Fruit fly (Drosophila melanogaster): Measurements from ENCODE around the gene PIG-B.

The PIG-B gene

DNA sequence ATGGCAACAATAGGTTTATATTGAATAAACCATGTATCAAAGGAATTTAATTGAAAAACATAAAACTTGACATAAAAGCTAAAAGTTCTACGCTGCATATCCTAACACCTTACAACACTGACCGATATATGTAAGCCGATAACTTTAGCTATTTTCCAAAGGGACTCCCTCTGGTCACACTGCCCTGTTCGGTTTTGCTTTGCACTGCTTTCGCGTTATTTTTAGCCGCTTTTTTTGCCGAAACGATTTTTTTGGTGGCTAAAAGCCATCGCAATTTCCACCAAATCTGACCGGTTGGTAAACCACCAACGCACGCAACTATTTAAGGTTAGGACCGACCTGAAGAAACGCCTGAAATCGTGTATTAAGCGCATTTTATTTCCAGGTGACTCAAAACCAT is at the start of gene PIG-B, which contains the start of gene CG32263:
Gene PIG-B, plus strand, starts transcription at position 175 of the 400 bp plus-strand sequence.
Gene CG32263, minus strand, starts transcription at position 26 of the 400 bp plus-strand sequence.
- TF ChIP-seq CG9948 (tag; optimal IDR thresholded peaks at IDR 0.05) (no peak), Snoo (tag; optimal IDR thresholded peaks at IDR 0.05) (no peak), Pif1A (GFP tag; optimal IDR thresholded peaks at IDR 0.05) (no peak), rn (GFP tag; IDR thresholded peaks at IDR 0.05) (no peak), CG13204 (GFP tag; optimal IDR thresholded peaks at IDR 0.05) (no peak), CG17806 (tag; optimal IDR thresholded peaks at IDR 0.05) (no peak), D1 (tag; optimal IDR thresholded peaks at IDR 0.05) (no peak), EcR (GFP tag; optimal IDR thresholded peaks at IDR 0.05) (no peak), CG32121 (GFP tag; IDR thresholded peaks at IDR 0.05) (no peak), CG14655 (GFP tag; optimal IDR thresholded peaks at IDR 0.05) (no peak), CG15710 (tag; optimal IDR thresholded peaks at IDR 0.05) (no peak), Pif1B (GFP tag; optimal IDR thresholded peaks at IDR 0.05) (no peak)

DNA sequence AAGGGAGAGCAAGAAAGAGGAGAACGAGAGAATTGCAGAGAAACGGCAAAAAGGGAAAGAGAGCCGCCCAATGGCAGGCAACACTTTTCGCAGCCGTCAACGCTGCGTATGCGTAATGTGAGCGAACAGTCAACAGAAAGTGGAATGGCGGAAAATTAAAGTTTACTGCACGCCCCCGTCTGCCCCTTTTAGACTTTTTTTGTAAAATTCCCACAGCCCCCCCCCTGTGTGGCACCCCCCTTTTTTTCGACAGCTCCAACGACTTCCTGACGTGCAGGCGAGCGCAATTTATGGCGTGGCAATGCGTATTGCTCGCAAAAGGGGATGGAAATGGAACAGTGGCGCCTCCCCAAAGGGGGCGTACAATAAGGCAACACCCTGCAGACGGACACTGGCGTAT is 47.7 kb upstream of the PIG-B start:
- TF ChIP-seq D1 (tag; optimal IDR thresholded peaks at IDR 0.05) (no peak), rn (GFP tag; IDR thresholded peaks at IDR 0.05) (0 out of 2 replicates have a peak, but pooled peaks have one; percentile 5), CG9948 (tag; optimal IDR thresholded peaks at IDR 0.05) (no peak)

DNA sequence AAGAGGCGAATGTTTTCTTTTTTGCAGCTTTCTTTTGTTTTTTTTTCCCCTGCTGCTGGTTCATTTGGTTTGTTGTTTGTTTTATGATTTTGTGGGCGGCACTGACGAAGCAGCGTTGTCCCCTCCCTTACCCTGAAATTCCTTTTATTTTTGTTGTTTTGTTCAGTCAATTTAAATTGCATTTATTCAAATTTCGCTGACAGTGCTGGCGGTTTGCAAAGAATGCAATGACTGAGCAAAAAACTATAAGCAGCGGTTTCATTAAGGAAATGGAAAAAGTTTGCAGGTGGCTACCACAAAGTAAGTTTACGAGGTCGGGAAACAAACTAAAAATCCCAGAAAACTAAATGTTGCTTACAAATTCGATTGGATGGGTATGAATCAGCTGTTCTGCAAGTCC is 46.7 kb upstream of the PIG-B start:
- no peak for TF ChIP-seq CG34367 (tag; optimal IDR thresholded peaks at IDR 0.05)

DNA sequence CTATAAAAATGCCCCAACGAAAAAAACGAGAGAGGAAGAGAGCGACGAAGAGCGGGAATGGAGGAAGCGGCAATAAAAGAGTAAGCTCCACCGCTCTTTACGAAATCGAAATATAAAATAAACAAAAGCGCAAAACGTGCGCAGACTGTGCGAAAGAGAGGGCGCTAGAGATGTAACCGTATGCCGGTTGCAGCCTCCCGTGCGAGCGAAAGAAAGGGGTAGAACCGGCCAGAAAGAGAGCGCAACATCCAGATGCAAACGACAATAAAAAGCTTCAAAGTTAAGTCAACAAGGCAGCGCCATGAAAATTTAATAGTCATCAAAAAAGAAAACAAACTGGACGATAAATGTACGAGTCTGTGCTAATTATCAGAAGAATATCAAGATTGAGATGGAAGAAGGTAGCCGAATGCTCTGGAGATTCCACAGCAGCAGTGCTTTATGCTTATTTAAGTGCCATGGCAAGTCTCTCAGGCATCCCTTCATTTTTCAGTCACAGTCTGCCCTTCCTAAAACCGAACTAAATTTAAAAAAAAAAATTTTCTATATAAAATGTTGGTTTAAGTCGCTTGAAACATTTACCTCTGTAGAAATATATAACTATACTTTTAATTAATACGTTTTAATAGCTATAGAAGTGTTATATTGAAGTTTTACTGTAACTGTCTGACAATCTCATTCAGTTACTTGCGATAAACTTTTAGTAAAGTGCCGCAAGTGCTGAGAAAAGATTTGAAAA is 45.1 kb upstream of the PIG-B start:
- TF ChIP-seq CG10348 (GFP tag; IDR thresholded peaks at IDR 0.05) (no peak), CG17806 (tag; optimal IDR thresholded peaks at IDR 0.05) (peak; percentile 6), rn (GFP tag; IDR thresholded peaks at IDR 0.05) (no peak), Pif1A (GFP tag; optimal IDR thresholded peaks at IDR 0.05) (peak; percentile 59), gl (tag; optimal IDR thresholded peaks at IDR 0.05) (peak; percentile 85), CG34367 (tag; optimal IDR thresholded peaks at IDR 0.05) (peak; percentile 52), CG32121 (GFP tag; IDR thresholded peaks at IDR 0.05) (peak; percentile 42), CG9948 (tag; optimal IDR thresholded peaks at IDR 0.05) (peak; percentile 48), Pif1B (GFP tag; optimal IDR thresholded peaks at IDR 0.05) (peak; percentile 23), CG14655 (GFP tag; optimal IDR thresholded peaks at IDR 0.05) (peak; percentile 51), CG8301 (tag; optimal IDR thresholded peaks at IDR 0.05) (peak; percentile 32), EcR (GFP tag; optimal IDR thresholded peaks at IDR 0.05) (peak; percentile 48), CG12605 (GFP tag; IDR thresholded peaks at IDR 0.05) (peak; percentile 83), Ets98B (GFP tag; IDR thresholded peaks at IDR 0.05) (peak; percentile 57), Snoo (tag; optimal IDR thresholded peaks at IDR 0.05) (peak; percentile 45), D1 (tag; optimal IDR thresholded peaks at IDR 0.05) (no peak), CG4496 (GFP tag; IDR thresholded peaks at IDR 0.05) (peak; percentile 73), CG13204 (GFP tag; optimal IDR thresholded peaks at IDR 0.05) (peak; percentile 50), CG8159 (tag; optimal IDR thresholded peaks at IDR 0.05) (peak; percentile 44), CG15710 (tag; optimal IDR thresholded peaks at IDR 0.05) (peak; percentile 65), fd96Ca (GFP tag; IDR thresholded peaks at IDR 0.05) (peak; percentile 82; the same call in 2 of the 3 replicates)

DNA sequence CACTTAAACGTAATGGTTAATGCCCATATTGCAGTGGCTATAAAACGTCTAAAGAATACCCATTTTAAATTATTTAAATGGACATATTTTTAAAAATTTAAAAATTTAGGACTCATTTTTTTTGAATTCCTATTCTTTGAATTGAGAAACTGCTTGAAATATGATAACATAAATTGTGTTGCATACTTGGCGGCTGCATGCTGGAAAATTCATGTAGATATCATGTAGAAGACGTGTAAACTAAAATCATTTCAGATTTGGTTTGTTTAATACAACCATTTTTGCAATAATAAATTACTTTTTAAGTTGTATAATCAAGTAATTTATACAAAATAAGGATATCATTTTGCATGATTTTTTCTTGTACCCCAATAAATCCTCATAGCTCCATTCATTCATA is 44.4 kb upstream of the PIG-B start:
- TF ChIP-seq fd96Ca (GFP tag; IDR thresholded peaks at IDR 0.05): no peak
- peak; percentile 12 for TF ChIP-seq D1 (tag; optimal IDR thresholded peaks at IDR 0.05)

DNA sequence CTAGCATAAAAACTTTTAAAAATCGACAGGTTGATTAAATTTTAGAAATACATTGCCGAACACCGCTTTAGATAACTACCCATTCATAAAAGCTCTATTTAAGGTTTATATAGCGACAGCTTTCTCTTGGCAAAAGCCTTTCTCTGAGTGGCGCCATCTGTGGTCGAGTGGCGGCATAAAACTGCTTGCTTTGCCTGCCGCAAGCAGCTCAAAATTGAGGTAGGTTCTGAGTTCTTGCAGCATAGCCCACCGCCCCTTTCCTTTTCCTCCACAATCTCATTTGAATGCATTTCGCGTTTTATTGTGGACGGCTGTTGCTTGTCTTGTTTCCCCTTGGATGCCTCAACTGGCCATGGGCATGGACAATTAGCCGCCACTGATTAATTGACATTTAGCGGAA is 43.2 kb upstream of the PIG-B start:
- TF ChIP-seq CG4496 (GFP tag; IDR thresholded peaks at IDR 0.05) (peak; percentile 49; the same call in 1 of the 3 replicates), CG8301 (tag; optimal IDR thresholded peaks at IDR 0.05) (no peak), EcR (GFP tag; optimal IDR thresholded peaks at IDR 0.05) (no peak), fd96Ca (GFP tag; IDR thresholded peaks at IDR 0.05) (peak; percentile 24; the same call in 1 of the 3 replicates), rn (GFP tag; IDR thresholded peaks at IDR 0.05) (0 out of 2 replicates have a peak, but pooled peaks have one; percentile 3), Snoo (tag; optimal IDR thresholded peaks at IDR 0.05) (peak; percentile 4)

DNA sequence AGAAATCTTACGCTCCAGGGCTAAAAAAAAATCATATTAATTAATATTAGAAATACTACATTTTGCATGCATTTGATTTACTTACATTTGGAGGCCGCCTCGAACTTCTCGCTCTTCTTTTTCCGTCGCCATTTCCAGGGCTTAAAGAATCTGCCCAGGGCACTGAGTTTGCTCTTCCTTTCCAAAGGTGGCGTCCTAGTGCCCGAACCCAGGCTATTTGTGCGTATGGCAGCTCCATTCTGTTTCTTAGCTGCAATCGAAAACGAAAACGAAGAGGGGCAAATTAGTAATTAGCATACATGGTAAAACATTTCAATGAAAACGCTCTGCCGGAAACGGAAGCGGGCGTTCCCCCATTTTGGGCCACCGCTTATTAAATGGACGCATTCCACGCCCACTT is 41.9 kb upstream of the PIG-B start:
- TF ChIP-seq CG8159 (tag; optimal IDR thresholded peaks at IDR 0.05) (no peak), CG9948 (tag; optimal IDR thresholded peaks at IDR 0.05) (no peak), CG4496 (GFP tag; IDR thresholded peaks at IDR 0.05) (0 out of 3 replicates have a peak, but pooled peaks have one; percentile 18)

DNA sequence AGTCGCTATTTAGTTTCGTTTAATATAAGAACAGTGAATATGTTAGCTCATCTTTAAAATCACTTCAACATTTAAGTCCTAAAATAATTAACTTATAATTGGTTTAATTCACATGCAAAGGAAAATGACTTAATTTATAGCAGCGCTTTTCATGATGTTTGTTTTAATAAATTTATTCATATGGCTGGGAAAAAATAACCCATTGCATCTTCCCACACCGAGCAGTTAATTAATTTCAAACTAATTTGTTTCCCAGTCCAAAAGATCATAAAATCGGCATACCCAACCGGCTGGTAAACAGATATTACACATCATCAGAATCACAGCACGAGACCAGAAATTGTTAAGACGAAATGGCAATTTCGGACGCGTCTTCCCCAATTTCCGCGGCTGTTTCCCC is 40.2 kb upstream of the PIG-B start:
- TF ChIP-seq CG9948 (tag; optimal IDR thresholded peaks at IDR 0.05) (no peak), CG14655 (GFP tag; optimal IDR thresholded peaks at IDR 0.05) (peak; percentile 26), CG8301 (tag; optimal IDR thresholded peaks at IDR 0.05) (peak; percentile 32), CG8159 (tag; optimal IDR thresholded peaks at IDR 0.05) (no peak), CG13204 (GFP tag; optimal IDR thresholded peaks at IDR 0.05) (no peak)
